Worm (Caenorhabditis elegans) whole organism, L3 larva: ENCODE data around the gene ZK84.5.

ENCODE experiments used
- R02D3.7 ChIP-seq: fragments of 150-350 bp; optimal IDR thresholded peaks from 2 replicates; lab custom pipeline; 2014; ENCODE audit warnings: missing biosample characterization, missing genetic modification characterization
- ZK546.5 ChIP-seq: sonication (generic microtip); optimal IDR thresholded peaks from 2 replicates; lab custom pipeline; 2017; ENCODE audit warnings: missing biosample characterization, missing genetic modification characterization
- ama-1 ChIP-seq: fragments of 150-350 bp; optimal IDR thresholded peaks from 2 replicates; lab custom pipeline; 2018
- ceh-82 ChIP-seq: fragments of 150-350 bp; optimal IDR thresholded peaks from 2 replicates; lab custom pipeline; 2014; ENCODE audit warnings: missing biosample characterization, missing genetic modification characterization
- ceh-9 ChIP-seq: sonication (generic microtip); optimal IDR thresholded peaks from 2 replicates; lab custom pipeline; 2018; ENCODE audit warnings: missing biosample characterization, missing genetic modification characterization
- daf-12 ChIP-seq: fragments of 150-350 bp; optimal IDR thresholded peaks from 2 replicates; lab custom pipeline; 2014; ENCODE audit warnings: missing biosample characterization, missing genetic modification reagents, missing genetic modification characterization
- egl-5 ChIP-seq: fragments of 150-350 bp; optimal IDR thresholded peaks from 2 replicates; lab custom pipeline; 2017; ENCODE audit warnings: missing biosample characterization, missing genetic modification reagents, missing genetic modification characterization, inconsistent platforms
- elt-2 ChIP-seq: sonication (generic microtip); optimal IDR thresholded peaks from 2 replicates; lab custom pipeline; 2016; ENCODE audit warnings: missing genetic modification reagents, mild to moderate bottlenecking, missing genetic modification characterization, missing compliant biosample characterization
- fkh-10 ChIP-seq: sonication (generic microtip); optimal IDR thresholded peaks from 2 replicates; lab custom pipeline; 2017; ENCODE audit warnings: missing biosample characterization, missing genetic modification reagents, missing genetic modification characterization
- fkh-2 ChIP-seq: fragments of 150-350 bp; optimal IDR thresholded peaks from 2 replicates; lab custom pipeline; 2014; ENCODE audit warnings: missing biosample characterization, missing genetic modification reagents, missing genetic modification characterization
- fos-1 ChIP-seq: fragments of 150-350 bp; optimal IDR thresholded peaks from 2 replicates; lab custom pipeline; 2014; ENCODE audit warnings: missing biosample characterization, missing genetic modification characterization
- hmg-11 ChIP-seq: sonication (generic microtip); optimal IDR thresholded peaks from 2 replicates; lab custom pipeline; 2016; ENCODE audit warnings: missing genetic modification characterization, missing compliant biosample characterization
- jun-1 ChIP-seq: fragments of 150-350 bp; optimal IDR thresholded peaks from 2 replicates; lab custom pipeline; 2014; ENCODE audit warnings: missing biosample characterization, missing genetic modification reagents, missing genetic modification characterization
- lin-15B ChIP-seq: fragments of 150-350 bp; optimal IDR thresholded peaks from 2 replicates; lab custom pipeline; 2014; ENCODE audit warnings: missing biosample characterization, missing genetic modification characterization
- lin-39 ChIP-seq: fragments of 150-350 bp; optimal IDR thresholded peaks from 2 replicates; lab custom pipeline; 2018; ENCODE audit warnings: missing biosample characterization, missing genetic modification reagents, missing genetic modification characterization
- lsy-12 ChIP-seq: sonication (generic microtip); optimal IDR thresholded peaks from 2 replicates; lab custom pipeline; 2016; ENCODE audit warnings: mild to moderate bottlenecking, missing genetic modification characterization, missing compliant biosample characterization
- mdl-1 ChIP-seq: fragments of 150-350 bp; optimal IDR thresholded peaks from 2 replicates; lab custom pipeline; 2014; ENCODE audit warnings: missing biosample characterization, missing genetic modification characterization
- nfya-1 ChIP-seq: sonication (generic microtip); optimal IDR thresholded peaks from 2 replicates; lab custom pipeline; 2017; ENCODE audit warnings: missing genetic modification characterization, mild to moderate bottlenecking, missing compliant biosample characterization, antibody characterized with exemption, moderate library complexity; ENCODE audit not compliant: insufficient read depth
- nhr-11 ChIP-seq: fragments of 150-350 bp; optimal IDR thresholded peaks from 2 replicates; lab custom pipeline; 2014; ENCODE audit warnings: missing biosample characterization, missing genetic modification characterization
- nhr-12 ChIP-seq: fragments of 150-350 bp; optimal IDR thresholded peaks from 2 replicates; lab custom pipeline; 2014; ENCODE audit warnings: missing biosample characterization, missing genetic modification characterization
- nhr-23 ChIP-seq: fragments of 150-350 bp; optimal IDR thresholded peaks from 2 replicates; lab custom pipeline; 2014; ENCODE audit warnings: missing biosample characterization, missing genetic modification reagents, missing genetic modification characterization
- nhr-237 ChIP-seq: fragments of 150-350 bp; optimal IDR thresholded peaks from 2 replicates; lab custom pipeline; 2014; ENCODE audit warnings: missing biosample characterization, missing genetic modification characterization
- nhr-25 ChIP-seq: sonication (generic microtip); optimal IDR thresholded peaks from 2 replicates; lab custom pipeline; 2017; ENCODE audit warnings: missing biosample characterization, missing genetic modification characterization
- nhr-43 ChIP-seq: sonication (generic microtip); optimal IDR thresholded peaks from 2 replicates; lab custom pipeline; 2016; ENCODE audit warnings: mild to moderate bottlenecking, missing genetic modification characterization, missing compliant biosample characterization; ENCODE audit not compliant: poor library complexity, severe bottlenecking
- nhr-67 ChIP-seq: fragments of 150-350 bp; optimal IDR thresholded peaks from 2 replicates; lab custom pipeline; 2014; ENCODE audit warnings: missing biosample characterization, missing genetic modification characterization
- nhr-76 ChIP-seq: fragments of 150-350 bp; sonication (generic microtip); optimal IDR thresholded peaks from 5 replicates; lab custom pipeline; 2014; ENCODE audit warnings: missing biosample characterization, missing genetic modification characterization
- nhr-77 ChIP-seq: fragments of 150-350 bp; optimal IDR thresholded peaks from 2 replicates; lab custom pipeline; 2014; ENCODE audit warnings: missing biosample characterization, missing genetic modification characterization
- pha-4 ChIP-seq: fragments of 150-350 bp; optimal IDR thresholded peaks from 2 replicates; lab custom pipeline; 2014; ENCODE audit warnings: missing biosample characterization, missing genetic modification reagents, missing genetic modification characterization
- pqm-1 ChIP-seq: fragments of 150-350 bp; optimal IDR thresholded peaks from 2 replicates; lab custom pipeline; 2017; ENCODE audit warnings: missing biosample characterization, missing genetic modification characterization, inconsistent platforms
- skn-1 ChIP-seq: fragments of 150-350 bp; optimal IDR thresholded peaks from 2 replicates; lab custom pipeline; 2014; ENCODE audit warnings: missing biosample characterization, missing genetic modification characterization
- snpc-4 ChIP-seq: fragments of 150-350 bp; optimal IDR thresholded peaks from 2 replicates; lab custom pipeline; 2014; ENCODE audit warnings: missing biosample characterization, missing genetic modification characterization
- tbx-2 ChIP-seq: sonication (generic microtip); optimal IDR thresholded peaks from 2 replicates; lab custom pipeline; 2016; ENCODE audit warnings: mild to moderate bottlenecking, missing genetic modification characterization, missing compliant biosample characterization
- unc-39 ChIP-seq: sonication (generic microtip); optimal IDR thresholded peaks from 4 replicates; lab custom pipeline; 2017; ENCODE audit warnings: missing biosample characterization, missing genetic modification characterization
- unc-62 ChIP-seq: fragments of 150-350 bp; sonication (generic microtip); optimal IDR thresholded peaks from 4 replicates; lab custom pipeline; 2014; ENCODE audit warnings: missing biosample characterization, missing genetic modification reagents, missing genetic modification characterization
- zag-1 ChIP-seq: fragments of 150-350 bp; optimal IDR thresholded peaks from 2 replicates; lab custom pipeline; 2014; ENCODE audit warnings: missing biosample characterization, missing genetic modification characterization
- ztf-11 ChIP-seq: fragments of 150-350 bp; optimal IDR thresholded peaks from 2 replicates; lab custom pipeline; 2014; ENCODE audit warnings: missing biosample characterization, missing genetic modification characterization
- ztf-4 ChIP-seq: fragments of 150-350 bp; optimal IDR thresholded peaks from 2 replicates; lab custom pipeline; 2014; ENCODE audit warnings: missing biosample characterization, missing genetic modification characterization

The ZK84.5 gene

DNA sequence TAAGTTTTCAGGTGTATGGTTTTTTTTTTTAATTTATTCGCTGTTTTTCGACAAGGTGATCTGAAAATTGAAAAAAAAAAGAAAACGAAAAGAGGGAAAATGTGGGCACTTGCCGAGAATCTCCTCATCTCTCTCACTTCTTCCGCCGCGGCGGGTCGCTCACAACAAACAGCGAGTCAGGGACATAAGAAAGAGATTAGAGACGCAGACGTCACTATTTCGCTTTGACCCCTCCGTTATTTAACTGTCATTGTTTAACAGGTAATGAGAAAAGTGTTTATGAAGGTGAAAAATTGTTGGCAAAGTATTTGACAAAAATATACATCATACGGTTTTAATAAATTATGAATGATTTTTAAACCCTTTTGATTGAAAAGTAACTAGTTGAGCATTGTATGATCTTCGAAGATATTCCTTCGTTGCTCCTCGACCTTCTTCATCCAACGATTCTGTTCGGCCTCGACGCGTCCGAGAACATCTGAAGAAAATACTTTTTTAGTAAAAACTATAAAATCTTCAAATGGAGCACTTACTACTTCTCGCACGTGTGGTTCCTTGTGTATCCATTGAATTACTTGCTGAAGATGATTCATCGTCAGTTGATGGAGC is 29.8 kb upstream of the ZK84.5 start:
- TF ChIP-seq nhr-25 (tag; lab: Kevin White, UChicago) (peak; percentile 41), egl-5 (tag; lab: Kevin White, UChicago) (peak; percentile 30), ceh-82 (tag; lab: Kevin White, UChicago) (no peak), hmg-11 (peak; percentile 36), lin-39 (tag; lab: Kevin White, UChicago) (peak; percentile 8), skn-1 (tag; lab: Kevin White, UChicago) (no peak), nhr-23 (peak; percentile 22), pha-4 (tag; lab: Kevin White, UChicago) (peak; percentile 49), nfya-1 (tag; lab: Kevin White, UChicago) (peak; percentile 43), lsy-12 (no peak)

DNA sequence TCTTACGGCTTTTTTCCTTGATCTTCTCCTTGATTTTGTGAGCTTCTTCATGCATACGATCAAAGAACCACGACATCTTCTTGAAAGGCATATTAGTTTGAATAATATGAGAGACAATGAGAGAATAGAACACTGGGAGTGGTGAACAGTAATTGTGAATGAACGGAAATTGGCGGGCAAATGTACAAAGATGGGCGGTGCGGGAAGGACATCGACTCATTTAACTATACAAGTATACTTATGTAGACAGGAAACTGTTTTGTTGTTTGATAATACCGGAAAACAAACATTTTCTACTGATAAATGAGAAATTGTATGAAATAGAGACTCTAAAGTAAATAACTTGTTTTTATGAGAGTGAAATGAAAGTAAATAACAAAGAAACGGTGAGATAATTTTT is 28.7 kb upstream of the ZK84.5 start, which contains the start of gene R12C12.5:
Gene R12C12.5 (minus strand): TSS at position 101 of the 400 bp plus-strand sequence.
- TF ChIP-seq pha-4 (tag; lab: Kevin White, UChicago) (peak; percentile 59), pqm-1 (tag; lab: Kevin White, UChicago) (no peak), fkh-2 (no peak)
- TF ChIP-seq, all 47 proteins: peak for 1

DNA sequence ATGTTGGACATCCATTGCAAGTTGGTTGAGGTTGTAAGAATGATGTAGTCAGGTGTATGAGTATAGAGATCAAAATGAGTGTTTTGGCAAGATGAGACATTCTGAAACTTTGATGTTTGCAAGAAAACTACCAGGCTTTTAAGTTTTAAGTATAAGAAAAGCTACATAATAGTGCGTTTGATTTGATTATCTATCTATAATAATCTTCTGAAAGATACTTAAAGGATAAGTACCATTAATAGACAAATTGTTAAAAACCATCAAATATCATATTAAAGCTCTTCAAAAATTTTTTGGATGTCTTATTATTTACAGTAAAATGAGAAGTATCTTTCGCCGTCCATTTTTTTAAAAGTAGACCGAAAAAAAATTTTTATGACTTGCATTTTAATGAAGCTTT is 26.9 kb upstream of the ZK84.5 start, which contains the start of gene R12C12.10:
Gene R12C12.10 (minus strand): TSS at position 101 of the 400 bp plus-strand sequence.
- no peak for TF ChIP-seq fkh-10 (GFP tag; lab: Kevin White, UChicago)

DNA sequence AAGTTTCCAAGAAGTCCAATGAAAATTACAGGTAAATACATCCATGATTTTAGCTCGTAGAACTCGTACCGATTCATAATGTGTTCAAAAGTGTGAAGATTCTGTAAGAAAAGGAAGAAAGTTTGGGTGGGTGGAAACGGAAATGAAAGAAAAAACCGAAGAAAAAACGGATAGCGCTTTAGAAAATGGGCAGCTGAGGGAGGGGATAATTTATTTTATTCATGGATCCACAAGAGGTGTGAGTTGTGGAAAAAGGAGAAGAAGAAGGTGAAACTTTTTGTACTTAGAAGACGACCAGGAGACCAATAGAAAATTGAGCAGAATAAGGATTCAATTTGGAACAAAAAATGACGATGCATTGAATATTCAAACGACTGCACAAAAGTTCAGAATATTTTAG is 14.8 kb upstream of the ZK84.5 start, which contains the start of gene frpr-16:
Gene frpr-16 (minus strand): TSS at position 101 of the 400 bp plus-strand sequence.
- TF ChIP-seq ceh-9 (tag; lab: Kevin White, UChicago): no peak
- no peak for TF ChIP-seq nhr-77 (tag; lab: Kevin White, UChicago)
- no peak for TF ChIP-seq fos-1 (tag; lab: Kevin White, UChicago)
- TF ChIP-seq elt-2 (tag; lab: Kevin White, UChicago): no peak
- no peak for TF ChIP-seq snpc-4 (tag; lab: Kevin White, UChicago)
- no peak for TF ChIP-seq nhr-237 (tag; lab: Kevin White, UChicago)
- no peak for TF ChIP-seq nhr-23
- no peak for TF ChIP-seq lin-15B (tag; lab: Kevin White, UChicago)
- TF ChIP-seq pqm-1 (tag; lab: Kevin White, UChicago): no peak
- TF ChIP-seq fkh-2: no peak
- no peak for TF ChIP-seq unc-39
- TF ChIP-seq nhr-11 (tag; lab: Kevin White, UChicago): no peak
- no peak for TF ChIP-seq nhr-67 (tag; lab: Kevin White, UChicago)
- no peak for TF ChIP-seq hmg-11
- TF ChIP-seq R02D3.7 (tag; lab: Kevin White, UChicago): no peak
- no peak for TF ChIP-seq ceh-82 (tag; lab: Kevin White, UChicago)
- no peak for TF ChIP-seq ZK546.5
- no peak for TF ChIP-seq jun-1 (tag; lab: Kevin White, UChicago)
- no peak for TF ChIP-seq ama-1 (lab: Kevin White, UChicago)
- TF ChIP-seq, all 47 proteins: peak for 0

DNA sequence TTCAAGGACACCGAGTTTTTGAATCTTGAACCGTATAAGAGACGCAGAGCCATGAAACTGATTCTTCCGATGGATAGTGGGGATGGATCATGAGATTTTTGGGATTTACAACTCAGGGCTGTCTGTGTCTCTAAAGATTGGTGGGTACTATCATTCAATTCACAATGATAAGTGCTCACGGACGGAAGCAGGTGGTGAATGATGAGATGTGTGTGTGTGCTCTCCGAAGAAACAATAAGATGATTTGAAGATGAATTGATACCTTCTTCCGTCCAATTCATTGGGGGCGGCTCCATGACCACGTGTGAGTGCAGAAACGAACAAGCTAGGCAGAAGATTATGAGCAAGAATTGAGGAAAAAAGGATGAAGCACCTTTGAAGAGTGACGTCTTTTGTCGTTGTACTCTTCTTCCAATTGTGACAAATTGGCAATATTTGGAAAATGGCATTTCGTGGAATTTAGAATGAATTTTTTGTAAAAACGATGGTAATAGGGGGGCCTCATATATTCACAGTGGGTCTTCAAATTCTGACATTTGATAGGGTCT is 12.4 kb upstream of the ZK84.5 start:
- no peak for TF ChIP-seq nhr-43 (tag; lab: Kevin White, UChicago)
- TF ChIP-seq nhr-237 (tag; lab: Kevin White, UChicago): no peak
- TF ChIP-seq pqm-1 (tag; lab: Kevin White, UChicago): no peak
- no peak for TF ChIP-seq ama-1 (lab: Kevin White, UChicago)
- TF ChIP-seq nhr-23: no peak
- no peak for TF ChIP-seq unc-62 (GFP tag; lab: Kevin White, UChicago)
- no peak for TF ChIP-seq tbx-2 (tag; lab: Kevin White, UChicago)
- TF ChIP-seq fos-1 (tag; lab: Kevin White, UChicago): no peak
- TF ChIP-seq ZK546.5: no peak
- no peak for TF ChIP-seq lsy-12
- TF ChIP-seq egl-5 (tag; lab: Kevin White, UChicago): peak; percentile 35
- TF ChIP-seq ztf-11: no peak
- TF ChIP-seq nhr-77 (tag; lab: Kevin White, UChicago): no peak
- TF ChIP-seq lin-39 (tag; lab: Kevin White, UChicago): peak; percentile 36
- no peak for TF ChIP-seq nhr-25 (tag; lab: Kevin White, UChicago)
- no peak for TF ChIP-seq lin-15B (tag; lab: Kevin White, UChicago)
- no peak for TF ChIP-seq nhr-67 (tag; lab: Kevin White, UChicago)
- TF ChIP-seq zag-1 (tag; lab: Kevin White, UChicago): no peak
- TF ChIP-seq nhr-12 (tag; lab: Kevin White, UChicago): no peak
- TF ChIP-seq ceh-9 (tag; lab: Kevin White, UChicago): no peak
- peak; percentile 35 for TF ChIP-seq nhr-11 (tag; lab: Kevin White, UChicago)
- TF ChIP-seq elt-2 (tag; lab: Kevin White, UChicago): no peak
- no peak for TF ChIP-seq fkh-10 (GFP tag; lab: Kevin White, UChicago)
- TF ChIP-seq hmg-11: no peak
- no peak for TF ChIP-seq mdl-1 (tag; lab: Kevin White, UChicago)
- TF ChIP-seq daf-12 (tag; lab: Kevin White, UChicago): no peak
- TF ChIP-seq ztf-4 (tag; lab: Kevin White, UChicago): no peak
- no peak for TF ChIP-seq R02D3.7 (tag; lab: Kevin White, UChicago)
- peak; percentile 22 for TF ChIP-seq nfya-1 (tag; lab: Kevin White, UChicago)
- TF ChIP-seq nhr-76 (tag; lab: Kevin White, UChicago): no peak
- TF ChIP-seq, all 47 proteins: peak for 4
